Worm (Caenorhabditis elegans) whole organism, L1 larva: Measurements from ENCODE around the gene elt-4.

Experiments used
- C34B4.2 ChIP-seq: sonication (generic microtip); optimal IDR thresholded peaks from 2 replicates; lab custom pipeline; 2017; ENCODE audit warnings: mild to moderate bottlenecking, missing genetic modification characterization, missing compliant biosample characterization
- F16B12.6 ChIP-seq: fragments of 150-350 bp; optimal IDR thresholded peaks from 2 replicates; lab custom pipeline; 2014; ENCODE audit warnings: missing biosample characterization, missing genetic modification characterization
- aha-1 ChIP-seq: fragments of 150-350 bp; optimal IDR thresholded peaks from 2 replicates; lab custom pipeline; 2014; ENCODE audit warnings: missing biosample characterization, missing genetic modification characterization
- alr-1 ChIP-seq: fragments of 200-800 bp; sonication (Bioruptor generic); optimal IDR thresholded peaks from 2 replicates; lab custom pipeline; 2018; ENCODE audit warnings: borderline replicate concordance, mild to moderate bottlenecking, missing genetic modification characterization, missing compliant biosample characterization
- blmp-1 ChIP-seq: fragments of 150-350 bp; optimal IDR thresholded peaks from 2 replicates; lab custom pipeline; 2014; ENCODE audit warnings: missing biosample characterization, missing genetic modification characterization
- ceh-63 ChIP-seq: fragments of 200-800 bp; sonication (Bioruptor generic); optimal IDR thresholded peaks from 2 replicates; lab custom pipeline; 2018; ENCODE audit warnings: mild to moderate bottlenecking, missing genetic modification characterization, missing compliant biosample characterization
- ceh-82 ChIP-seq, 3 experiments: fragments of 150-350 bp in 1 of 3; sonication (generic microtip) in 2 of 3; optimal IDR thresholded peaks; 2 replicates each; lab custom pipeline; 2014 to 2017; ENCODE audit warnings: missing biosample characterization in 3 of 3, missing genetic modification characterization in 3 of 3
- ceh-88 ChIP-seq: fragments of 200-800 bp; sonication (Bioruptor generic); IDR thresholded peaks from 2 replicates; pipeline ENCODE4 v1.3.6; 2022; ENCODE audit warnings: missing genetic modification characterization, missing compliant biosample characterization
- ceh-90 ChIP-seq: sonication (generic microtip); optimal IDR thresholded peaks from 2 replicates; lab custom pipeline; 2016; ENCODE audit warnings: missing genetic modification characterization, missing compliant biosample characterization
- ces-1 ChIP-seq: fragments of 150-350 bp; optimal IDR thresholded peaks from 2 replicates; lab custom pipeline; 2014; ENCODE audit warnings: missing biosample characterization, missing genetic modification reagents, missing genetic modification characterization
- dsc-1 ChIP-seq: sonication (generic microtip); optimal IDR thresholded peaks from 2 replicates; lab custom pipeline; 2016; ENCODE audit warnings: mild to moderate bottlenecking, missing genetic modification characterization, missing compliant biosample characterization
- efl-1 ChIP-seq, 4 experiments: fragments of 150-350 bp; optimal IDR thresholded peaks in 3 of 4; peaks in 1 of 4; 1 replicate in 1 of 4; 2 replicates in 3 of 4; lab custom pipeline; 2014; ENCODE audit warnings: missing biosample characterization in 2 of 4, missing genetic modification characterization in 2 of 4, missing genetic modification reagents in 2 of 4
- egl-13 ChIP-seq: sonication (generic microtip); optimal IDR thresholded peaks from 2 replicates; lab custom pipeline; 2016; ENCODE audit warnings: missing genotype, missing genetic modification reagents, missing genetic modification characterization, missing compliant biosample characterization
- egl-27 ChIP-seq, 2 experiments: fragments of 150-350 bp in 1 of 2; sonication (generic microtip); optimal IDR thresholded peaks; 3 replicates each; lab custom pipeline; 2017 to 2018; ENCODE audit warnings: missing biosample characterization in 2 of 2, missing genetic modification characterization in 2 of 2, missing genetic modification reagents in 2 of 2
- fkh-10 ChIP-seq: sonication (generic microtip); optimal IDR thresholded peaks from 2 replicates; lab custom pipeline; 2017; ENCODE audit warnings: missing biosample characterization, missing genetic modification reagents, missing genetic modification characterization
- fkh-4 ChIP-seq: sonication (generic microtip); optimal IDR thresholded peaks from 2 replicates; lab custom pipeline; 2016; ENCODE audit warnings: missing compliant biosample characterization, missing genetic modification characterization, borderline replicate concordance
- fkh-8 ChIP-seq: sonication (generic microtip); optimal IDR thresholded peaks from 2 replicates; lab custom pipeline; 2016; ENCODE audit warnings: mild to moderate bottlenecking, missing genetic modification characterization, missing compliant biosample characterization
- fos-1 ChIP-seq: fragments of 150-350 bp; optimal IDR thresholded peaks from 2 replicates; lab custom pipeline; 2014; ENCODE audit warnings: missing biosample characterization, missing genetic modification characterization
- hlh-17 ChIP-seq: fragments of 200-800 bp; sonication (Bioruptor generic); optimal IDR thresholded peaks from 2 replicates; lab custom pipeline; 2018; ENCODE audit warnings: missing genetic modification characterization, mild to moderate bottlenecking, missing compliant biosample characterization, moderate library complexity, borderline replicate concordance
- hpl-2 ChIP-seq: fragments of 150-350 bp; optimal IDR thresholded peaks from 2 replicates; lab custom pipeline; 2014; ENCODE audit warnings: missing biosample characterization, missing genetic modification reagents, missing genetic modification characterization
- irx-1 ChIP-seq: sonication (generic microtip); optimal IDR thresholded peaks from 2 replicates; lab custom pipeline; 2016; ENCODE audit warnings: missing genetic modification characterization, missing compliant biosample characterization
- lin-14 ChIP-seq: fragments of 200-800 bp; sonication (Bioruptor generic); optimal IDR thresholded peaks from 2 replicates; lab custom pipeline; 2018; ENCODE audit warnings: mild to moderate bottlenecking, missing genetic modification characterization, moderate library complexity, missing compliant biosample characterization
- lin-15B ChIP-seq: fragments of 150-350 bp; sonication (generic microtip); optimal IDR thresholded peaks from 3 replicates; lab custom pipeline; 2014; ENCODE audit warnings: missing biosample characterization, missing genetic modification characterization
- lin-39 ChIP-seq: fragments of 150-350 bp; optimal IDR thresholded peaks from 2 replicates; lab custom pipeline; 2014; ENCODE audit warnings: missing biosample characterization, missing genetic modification reagents, missing genetic modification characterization
- lsy-2 ChIP-seq, 2 experiments: fragments of 150-350 bp; optimal IDR thresholded peaks; 2 replicates each; lab custom pipeline; 2014; ENCODE audit warnings: missing biosample characterization in 2 of 2, missing genetic modification characterization in 2 of 2
- mef-2 ChIP-seq: fragments of 150-350 bp; optimal IDR thresholded peaks from 2 replicates; lab custom pipeline; 2014; ENCODE audit warnings: missing biosample characterization, missing genetic modification characterization
- nhr-11 ChIP-seq: fragments of 150-350 bp; optimal IDR thresholded peaks from 2 replicates; lab custom pipeline; 2014; ENCODE audit warnings: missing biosample characterization, missing genetic modification characterization
- nhr-20 ChIP-seq: sonication (generic microtip); optimal IDR thresholded peaks from 2 replicates; lab custom pipeline; 2016; ENCODE audit warnings: mild to moderate bottlenecking, missing genetic modification characterization, missing compliant biosample characterization
- nhr-28 ChIP-seq: fragments of 150-350 bp; optimal IDR thresholded peaks from 2 replicates; lab custom pipeline; 2014; ENCODE audit warnings: missing biosample characterization, missing genetic modification characterization
- nhr-47 ChIP-seq: sonication (generic microtip); optimal IDR thresholded peaks from 2 replicates; lab custom pipeline; 2016; ENCODE audit warnings: mild to moderate bottlenecking, missing genetic modification characterization, moderate library complexity, missing compliant biosample characterization
- nhr-76 ChIP-seq: sonication (generic microtip); optimal IDR thresholded peaks from 2 replicates; lab custom pipeline; 2017; ENCODE audit warnings: missing biosample characterization, missing genetic modification characterization
- nhr-77 ChIP-seq: fragments of 150-350 bp; optimal IDR thresholded peaks from 2 replicates; lab custom pipeline; 2014; ENCODE audit warnings: missing biosample characterization, missing genetic modification characterization
- nhr-84 ChIP-seq: sonication (generic microtip); optimal IDR thresholded peaks from 2 replicates; lab custom pipeline; 2017; ENCODE audit warnings: missing biosample characterization, missing genetic modification characterization
- nhr-85 ChIP-seq: sonication (generic microtip); peaks from one replicate; lab custom pipeline; 2016; ENCODE audit warnings: missing genetic modification characterization, inconsistent platforms, missing compliant biosample characterization
- nhr-90 ChIP-seq: sonication (generic microtip); optimal IDR thresholded peaks from 2 replicates; lab custom pipeline; 2016; ENCODE audit warnings: mild to moderate bottlenecking, missing genetic modification characterization, missing compliant biosample characterization; ENCODE audit not compliant: poor library complexity
- pax-3 ChIP-seq: fragments of 200-800 bp; sonication (Bioruptor generic); optimal IDR thresholded peaks from 2 replicates; lab custom pipeline; 2018; ENCODE audit warnings: mild to moderate bottlenecking, missing genetic modification characterization, moderate library complexity, missing compliant biosample characterization
- rnt-1 ChIP-seq: sonication (generic microtip); optimal IDR thresholded peaks from 2 replicates; lab custom pipeline; 2016; ENCODE audit warnings: mild to moderate bottlenecking, missing genetic modification characterization, moderate library complexity, missing compliant biosample characterization
- skn-1 ChIP-seq: fragments of 150-350 bp; optimal IDR thresholded peaks from 2 replicates; lab custom pipeline; 2014; ENCODE audit warnings: missing biosample characterization, missing genetic modification characterization
- snu-23 ChIP-seq: sonication (generic microtip); optimal IDR thresholded peaks from 2 replicates; lab custom pipeline; 2016; ENCODE audit warnings: missing genetic modification characterization, missing compliant biosample characterization
- sox-4 ChIP-seq: sonication (generic microtip); optimal IDR thresholded peaks from 2 replicates; lab custom pipeline; 2016; ENCODE audit warnings: missing genetic modification characterization, missing compliant biosample characterization
- sptf-1 ChIP-seq: fragments of 150-350 bp; optimal IDR thresholded peaks from 2 replicates; lab custom pipeline; 2014; ENCODE audit warnings: missing biosample characterization, missing genetic modification characterization
- sup-37 ChIP-seq: fragments of 200-800 bp; sonication (Bioruptor generic); optimal IDR thresholded peaks from 2 replicates; lab custom pipeline; 2018; ENCODE audit warnings: mild to moderate bottlenecking, missing genetic modification characterization, missing compliant biosample characterization
- swsn-7 ChIP-seq: sonication (generic microtip); optimal IDR thresholded peaks from 2 replicates; lab custom pipeline; 2016; ENCODE audit warnings: missing genetic modification characterization, missing compliant biosample characterization
- unc-62 ChIP-seq: fragments of 150-350 bp; optimal IDR thresholded peaks from 2 replicates; lab custom pipeline; 2014; ENCODE audit warnings: missing biosample characterization, missing genetic modification reagents, missing genetic modification characterization
- unc-86 ChIP-seq: sonication (generic microtip); optimal IDR thresholded peaks from 2 replicates; lab custom pipeline; 2016; ENCODE audit warnings: missing genetic modification characterization, missing compliant biosample characterization
- unc-98 ChIP-seq: fragments of 200-800 bp; sonication (Bioruptor generic); IDR thresholded peaks from 2 replicates; pipeline ENCODE4 v1.3.6; 2022; ENCODE audit warnings: missing genetic modification characterization, missing compliant biosample characterization
- vab-15 ChIP-seq: sonication (generic microtip); optimal IDR thresholded peaks from 2 replicates; lab custom pipeline; 2017; ENCODE audit warnings: missing genotype, mild to moderate bottlenecking, missing genetic modification characterization, missing compliant biosample characterization
- ztf-11 ChIP-seq, 2 experiments: sonication (generic microtip); optimal IDR thresholded peaks; 2 replicates each; lab custom pipeline; 2016 to 2017; ENCODE audit warnings: missing genetic modification characterization in 2 of 2, missing biosample characterization in 1 of 2, missing compliant biosample characterization in 1 of 2
- ztf-4 ChIP-seq: fragments of 150-350 bp; optimal IDR thresholded peaks from 2 replicates; lab custom pipeline; 2014; ENCODE audit warnings: missing biosample characterization, missing genetic modification characterization

Gene elt-4

ce11 chrX:10432786-10433185 lies 42.5 kb upstream of the elt-4 start:
- no peak for TF ChIP-seq mef-2 (tag; lab: Kevin White, UChicago)
- TF ChIP-seq efl-1 (optimal IDR thresholded peaks at IDR 0.05; lab: Kevin White, UChicago): no peak
- TF ChIP-seq efl-1 (GFP tag; optimal IDR thresholded peaks at IDR 0.05 in 1 of 2; lab: Kevin White, UChicago): peak in 1 of 2 experiments; percentile 43
- TF ChIP-seq blmp-1 (tag; lab: Kevin White, UChicago): peak; percentile 91

ce11 chrX:10433863-10434262 lies 41.5 kb upstream of the elt-4 start:
- TF ChIP-seq unc-98 (no peak), ces-1 (GFP tag; lab: Kevin White, UChicago) (no peak), ztf-11 (tag; optimal IDR thresholded peaks at IDR 0.05; lab: Kevin White, UChicago) (no peak), efl-1 (optimal IDR thresholded peaks at IDR 0.05; lab: Kevin White, UChicago) (no peak), efl-1 (GFP tag; optimal IDR thresholded peaks at IDR 0.05 in 1 of 2; lab: Kevin White, UChicago) (no peak), lin-15B (no peak), irx-1 (tag; lab: Kevin White, UChicago) (no peak), swsn-7 (no peak), nhr-20 (no peak), unc-86 (peak; percentile 30), ceh-88 (GFP tag; lab: Robert Waterston, UW) (no peak), lin-14 (GFP tag; lab: Kevin White, UChicago) (peak; percentile 57), F16B12.6 (no peak), alr-1 (tag; lab: Kevin White, UChicago) (no peak), egl-13 (tag; lab: Kevin White, UChicago) (no peak), ztf-4 (tag; lab: Kevin White, UChicago) (no peak), dsc-1 (tag; lab: Kevin White, UChicago) (no peak), aha-1 (tag; lab: Kevin White, UChicago) (no peak), fkh-10 (GFP tag; lab: Kevin White, UChicago) (peak; percentile 9), rnt-1 (tag; lab: Kevin White, UChicago) (no peak), nhr-85 (peak; percentile 52), lsy-2 (tag; optimal IDR thresholded peaks at IDR 0.05; lab: Kevin White, UChicago) (no peak), vab-15 (tag; lab: Kevin White, UChicago) (no peak), skn-1 (tag; lab: Kevin White, UChicago) (no peak), unc-62 (GFP tag; lab: Kevin White, UChicago) (no peak), fkh-4 (tag; lab: Kevin White, UChicago) (no peak), pax-3 (tag; lab: Kevin White, UChicago) (no peak), snu-23 (GFP tag; lab: Kevin White, UChicago) (no peak), hlh-17 (GFP tag; lab: Kevin White, UChicago) (no peak), egl-27 (tag; optimal IDR thresholded peaks at IDR 0.05; lab: Kevin White, UChicago) (no peak), fkh-8 (tag; lab: Kevin White, UChicago) (no peak), blmp-1 (tag; lab: Kevin White, UChicago) (peak; percentile 35), nhr-84 (tag; lab: Kevin White, UChicago) (no peak)

ce11 chrX:10435492-10435939 lies 39.8 kb upstream of the elt-4 start:
- TF ChIP-seq ceh-63 (GFP tag; lab: Kevin White, UChicago): no peak
- TF ChIP-seq hlh-17 (GFP tag; lab: Kevin White, UChicago): no peak
- TF ChIP-seq lin-39 (tag; lab: Kevin White, UChicago): no peak
- TF ChIP-seq fkh-4 (tag; lab: Kevin White, UChicago): no peak
- no peak for TF ChIP-seq nhr-76 (tag; lab: Kevin White, UChicago)
- TF ChIP-seq fos-1: peak; percentile 16
- TF ChIP-seq sptf-1: no peak
- TF ChIP-seq ces-1 (GFP tag; lab: Kevin White, UChicago): peak; percentile 41
- TF ChIP-seq lsy-2 (tag; optimal IDR thresholded peaks at IDR 0.05; lab: Kevin White, UChicago): peak; percentile 36 to 68
- TF ChIP-seq nhr-90 (tag; lab: Kevin White, UChicago): no peak
- peak; percentile 25 for TF ChIP-seq nhr-77 (tag; lab: Kevin White, UChicago)
- TF ChIP-seq sup-37 (GFP tag; lab: Kevin White, UChicago): no peak
- TF ChIP-seq ceh-90: no peak
- no peak for TF ChIP-seq nhr-11 (tag; lab: Kevin White, UChicago)
- no peak for TF ChIP-seq sox-4 (tag; lab: Kevin White, UChicago)
- TF ChIP-seq nhr-28: no peak
- no peak for TF ChIP-seq hpl-2 (GFP tag; lab: Kevin White, UChicago)
- TF ChIP-seq pax-3 (tag; lab: Kevin White, UChicago): peak; percentile 40
- no peak for TF ChIP-seq egl-27 (tag; optimal IDR thresholded peaks at IDR 0.05; lab: Kevin White, UChicago)
- peak; percentile 75 for TF ChIP-seq nhr-47
- TF ChIP-seq vab-15 (tag; lab: Kevin White, UChicago): no peak
- TF ChIP-seq ceh-82 (tag; optimal IDR thresholded peaks at IDR 0.05; lab: Kevin White, UChicago): peak; percentile 35 to 68 (median 36)
- peak; percentile 72 for TF ChIP-seq swsn-7
- TF ChIP-seq C34B4.2 (tag; lab: Kevin White, UChicago): no peak
